Fruit fly (Drosophila melanogaster): ENCODE results near the gene Rbcn-3A.

- TF ChIP-seq CG8478 (optimal IDR thresholded peaks at IDR 0.05), result no peak
- no peak for TF ChIP-seq pan (optimal IDR thresholded peaks at IDR 0.05)
- no peak for TF ChIP-seq psq (optimal IDR thresholded peaks at IDR 0.05)
- TF ChIP-seq EcR (GFP tag; optimal IDR thresholded peaks at IDR 0.05), result no peak
These were observed 23.5 kb downstream of the Rbcn-3A start for dm6 chrX:6231764-6232163.
